Worm (Caenorhabditis elegans) whole organism, L4 larva: ENCODE data around the gene F19F10.1.
A peak's percentile ranks its signal among the peaks of the same experiment; 100 is the strongest.

ENCODE experiments used
- F26F4.8 ChIP-seq: fragments of 200-800 bp; sonication (Bioruptor generic); conservative IDR thresholded peaks from 2 replicates; pipeline ENCODE4 v1.3.6; 2022; ENCODE audit warnings: missing genetic modification characterization, missing compliant biosample characterization
- F37D6.2 ChIP-seq: sonication (generic microtip); optimal IDR thresholded peaks from 2 replicates; lab custom pipeline; 2016; ENCODE audit warnings: mild to moderate bottlenecking, missing genetic modification characterization, missing compliant biosample characterization
- F44E2.7 ChIP-seq: fragments of 200-800 bp; sonication (Bioruptor generic); IDR thresholded peaks from 2 replicates; pipeline ENCODE4 v2.1.2; 2022; ENCODE audit warnings: missing genetic modification characterization, missing compliant biosample characterization
- F49E8.2 ChIP-seq: sonication (generic microtip); optimal IDR thresholded peaks from 2 replicates; lab custom pipeline; 2016; ENCODE audit warnings: missing compliant biosample characterization, mild to moderate bottlenecking, missing genetic modification characterization, borderline replicate concordance
- Y105C5A.15 ChIP-seq: fragments of 200-800 bp; sonication (Bioruptor generic); IDR thresholded peaks from 2 replicates; pipeline ENCODE4 v1.3.6; 2022; ENCODE audit warnings: missing genetic modification characterization, missing compliant biosample characterization
- Y48G9A.11 ChIP-seq: fragments of 200-800 bp; sonication (Bioruptor generic); IDR thresholded peaks from 2 replicates; pipeline ENCODE4 v1.3.6; 2022; ENCODE audit warnings: missing genetic modification reagents, missing genetic modification characterization, missing compliant biosample characterization
- aly-2 ChIP-seq: sonication (generic microtip); optimal IDR thresholded peaks from 2 replicates; lab custom pipeline; 2018; ENCODE audit warnings: missing biosample characterization, missing genetic modification characterization
- ama-1 ChIP-seq: fragments of 150-350 bp; optimal IDR thresholded peaks from 2 replicates; lab custom pipeline; 2014; ENCODE audit warnings: inconsistent platforms, mixed read lengths
- arid-1 ChIP-seq: fragments of 200-800 bp; sonication (Bioruptor generic); conservative IDR thresholded peaks from 2 replicates; pipeline ENCODE4 v1.3.6; 2022; ENCODE audit warnings: missing genetic modification reagents, missing genetic modification characterization, missing compliant biosample characterization
- attf-4 ChIP-seq: sonication (generic microtip); optimal IDR thresholded peaks from 3 replicates; lab custom pipeline; 2017; ENCODE audit warnings: missing biosample characterization, missing genetic modification characterization
- ceh-20 ChIP-seq: fragments of 200-800 bp; sonication (Bioruptor generic); IDR thresholded peaks from 2 replicates; pipeline ENCODE4 v1.3.6; 2022; ENCODE audit warnings: missing genetic modification reagents, missing genetic modification characterization, missing compliant biosample characterization
- cey-2 ChIP-seq: sonication (generic microtip); optimal IDR thresholded peaks from 3 replicates; lab custom pipeline; 2017; ENCODE audit warnings: missing genetic modification characterization, mild to moderate bottlenecking, missing compliant biosample characterization, antibody characterized with exemption, borderline replicate concordance; ENCODE audit not compliant: insufficient read depth
- ctbp-1 ChIP-seq: fragments of 200-800 bp; sonication (Bioruptor generic); IDR thresholded peaks from 2 replicates; pipeline ENCODE4 v1.3.6; 2022; ENCODE audit warnings: missing genetic modification reagents, missing genetic modification characterization, missing compliant biosample characterization
- daf-12 ChIP-seq: fragments of 150-350 bp; optimal IDR thresholded peaks from 2 replicates; lab custom pipeline; 2014; ENCODE audit warnings: missing biosample characterization, missing genetic modification reagents, missing genetic modification characterization
- daf-16 ChIP-seq, 3 experiments: sonication (generic microtip); optimal IDR thresholded peaks; 2 replicates each; lab custom pipeline; 2016 to 2017; ENCODE audit warnings: missing genetic modification characterization in 3 of 3, missing genetic modification reagents in 3 of 3, mild to moderate bottlenecking in 2 of 3, missing compliant biosample characterization in 2 of 3, missing biosample characterization in 1 of 3, moderate library complexity in 1 of 3
- dmd-9 ChIP-seq: fragments of 200-800 bp; sonication (Bioruptor generic); IDR thresholded peaks from 2 replicates; pipeline ENCODE4 v1.3.6; 2022; ENCODE audit warnings: missing genetic modification reagents, missing genetic modification characterization, missing compliant biosample characterization
- fos-1 ChIP-seq: fragments of 150-350 bp; optimal IDR thresholded peaks from 2 replicates; lab custom pipeline; 2014; ENCODE audit warnings: missing biosample characterization, missing genetic modification characterization
- hmg-1.1 ChIP-seq: fragments of 200-800 bp; sonication (Bioruptor generic); IDR thresholded peaks from 2 replicates; pipeline ENCODE4 v1.3.6; 2022; ENCODE audit warnings: missing genetic modification reagents, missing genetic modification characterization, missing compliant biosample characterization
- jun-1 ChIP-seq: fragments of 150-350 bp; optimal IDR thresholded peaks from 2 replicates; lab custom pipeline; 2014; ENCODE audit warnings: missing biosample characterization, missing genetic modification reagents, missing genetic modification characterization
- lin-1 ChIP-seq: fragments of 200-800 bp; sonication (Bioruptor generic); IDR thresholded peaks from 2 replicates; pipeline ENCODE4 v1.3.6; 2022; ENCODE audit warnings: missing genetic modification reagents, missing genetic modification characterization, missing compliant biosample characterization
- lin-13 ChIP-seq: fragments of 150-350 bp; optimal IDR thresholded peaks from 2 replicates; lab custom pipeline; 2014; ENCODE audit warnings: missing biosample characterization, missing genetic modification reagents, missing genetic modification characterization
- lin-15B ChIP-seq: fragments of 150-350 bp; sonication (generic microtip); optimal IDR thresholded peaks from 3 replicates; lab custom pipeline; 2014; ENCODE audit warnings: missing biosample characterization, missing genetic modification characterization
- lin-29 ChIP-seq: fragments of 200-800 bp; sonication (Bioruptor generic); IDR thresholded peaks from 2 replicates; pipeline ENCODE4 v1.3.6; 2022; ENCODE audit warnings: missing genetic modification reagents, missing genetic modification characterization, missing compliant biosample characterization
- lsy-2 ChIP-seq, 2 experiments: fragments of 150-350 bp in 1 of 2; sonication (generic microtip) in 1 of 2; optimal IDR thresholded peaks; 2 replicates each; lab custom pipeline; 2014 to 2017; ENCODE audit warnings: missing biosample characterization in 2 of 2, missing genetic modification characterization in 2 of 2
- madf-5 ChIP-seq, 2 experiments: fragments of 200-800 bp; sonication (Bioruptor generic); IDR thresholded peaks; 2 replicates each; pipeline ENCODE4 v1.3.6; 2022; ENCODE audit warnings: missing compliant biosample characterization in 2 of 2, missing genetic modification characterization in 2 of 2
- mdl-1 ChIP-seq, 2 experiments: fragments of 150-350 bp in 1 of 2; sonication (generic microtip) in 1 of 2; optimal IDR thresholded peaks; 2 replicates each; lab custom pipeline; 2014 to 2017; ENCODE audit warnings: missing biosample characterization in 2 of 2, missing genetic modification characterization in 2 of 2
- nhr-111 ChIP-seq: fragments of 200-800 bp; sonication (Bioruptor generic); optimal IDR thresholded peaks from 2 replicates; lab custom pipeline; 2018; ENCODE audit warnings: mild to moderate bottlenecking, missing genetic modification characterization, missing compliant biosample characterization
- nhr-25 ChIP-seq: sonication (generic microtip); optimal IDR thresholded peaks from 2 replicates; lab custom pipeline; 2017; ENCODE audit warnings: missing genetic modification characterization, mild to moderate bottlenecking, missing compliant biosample characterization, antibody characterized with exemption, moderate library complexity, borderline replicate concordance; ENCODE audit not compliant: insufficient read depth
- nhr-28 ChIP-seq: fragments of 150-350 bp; optimal IDR thresholded peaks from 2 replicates; lab custom pipeline; 2014; ENCODE audit warnings: missing biosample characterization, missing genetic modification characterization
- nhr-48 ChIP-seq: sonication (generic microtip); optimal IDR thresholded peaks from 2 replicates; lab custom pipeline; 2016; ENCODE audit warnings: mild to moderate bottlenecking, missing genetic modification characterization, missing compliant biosample characterization
- nhr-6 ChIP-seq: fragments of 150-350 bp; optimal IDR thresholded peaks from 2 replicates; lab custom pipeline; 2014; ENCODE audit warnings: missing biosample characterization, missing genetic modification characterization
- nhr-76 ChIP-seq: fragments of 150-350 bp; optimal IDR thresholded peaks from 2 replicates; lab custom pipeline; 2014; ENCODE audit warnings: missing biosample characterization, missing genetic modification characterization
- saeg-2 ChIP-seq: fragments of 200-800 bp; sonication (Bioruptor generic); IDR thresholded peaks from 2 replicates; pipeline ENCODE4 v1.3.6; 2022; ENCODE audit warnings: missing genetic modification reagents, missing genetic modification characterization, missing compliant biosample characterization
- sdz-12 ChIP-seq: fragments of 200-800 bp; sonication (Bioruptor generic); optimal IDR thresholded peaks from 2 replicates; lab custom pipeline; 2018; ENCODE audit warnings: mild to moderate bottlenecking, missing genetic modification characterization, missing compliant biosample characterization
- snpc-4 ChIP-seq: fragments of 150-350 bp; optimal IDR thresholded peaks from 2 replicates; lab custom pipeline; 2014; ENCODE audit warnings: missing biosample characterization, missing genetic modification characterization
- spr-3 ChIP-seq: fragments of 200-800 bp; sonication (Bioruptor generic); optimal IDR thresholded peaks from 2 replicates; lab custom pipeline; 2018; ENCODE audit warnings: mild to moderate bottlenecking, missing genetic modification characterization, missing compliant biosample characterization
- tag-97 ChIP-seq: fragments of 200-800 bp; sonication (Bioruptor generic); IDR thresholded peaks from 2 replicates; pipeline ENCODE4 v1.3.6; 2022; ENCODE audit warnings: missing genetic modification characterization, missing compliant biosample characterization
- unc-62 ChIP-seq, 3 experiments: fragments of 150-350 bp in 1 of 3; sonication (generic microtip); optimal IDR thresholded peaks in 2 of 3; peaks in 1 of 3; 1 replicate in 1 of 3; 2 replicates in 2 of 3; lab custom pipeline; 2014 to 2017; ENCODE audit warnings: missing biosample characterization in 3 of 3, missing genetic modification characterization in 3 of 3, missing genetic modification reagents in 3 of 3, missing genotype in 1 of 3
- zag-1 ChIP-seq: fragments of 150-350 bp; optimal IDR thresholded peaks from 2 replicates; lab custom pipeline; 2014; ENCODE audit warnings: missing biosample characterization, missing genetic modification characterization
- zip-2 ChIP-seq: fragments of 150-350 bp; optimal IDR thresholded peaks from 2 replicates; lab custom pipeline; 2014; ENCODE audit warnings: missing biosample characterization, missing genetic modification characterization

The F19F10.1 gene

DNA sequence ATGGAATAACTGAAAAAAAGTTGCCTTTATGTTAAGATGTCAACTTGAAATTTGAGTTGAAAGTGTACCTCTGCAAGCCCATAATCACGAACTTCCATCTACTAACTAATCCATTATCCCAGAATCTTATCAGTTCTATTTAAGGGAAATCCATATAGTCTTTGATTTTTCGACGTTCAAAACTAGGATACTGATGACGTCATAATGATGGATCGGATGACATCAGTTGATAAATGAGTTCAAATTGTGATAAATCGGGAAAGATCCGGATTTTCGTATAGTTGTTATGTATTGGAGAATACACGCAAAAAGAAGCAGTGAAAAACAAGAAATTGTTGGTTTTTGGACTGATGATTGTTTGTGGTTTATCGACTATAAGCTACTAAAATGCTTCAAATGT is 19.3 kb upstream of the F19F10.1 start:
- no peak for TF ChIP-seq fos-1 (tag; lab: Kevin White, UChicago)
- no peak for TF ChIP-seq lin-29 (GFP tag; lab: Robert Waterston, UW)
- TF ChIP-seq F49E8.2 (tag; lab: Kevin White, UChicago), result no peak
- no peak for TF ChIP-seq F44E2.7 (GFP tag; lab: Robert Waterston, UW)
- TF ChIP-seq cey-2 (tag; lab: Kevin White, UChicago), result no peak
- TF ChIP-seq nhr-76, result no peak
- no peak for TF ChIP-seq lsy-2 (tag; optimal IDR thresholded peaks at IDR 0.05; lab: Kevin White, UChicago)
- no peak for TF ChIP-seq lin-15B (tag; lab: Kevin White, UChicago)
- TF ChIP-seq jun-1 (tag; lab: Kevin White, UChicago), result no peak
- TF ChIP-seq mdl-1 (tag; optimal IDR thresholded peaks at IDR 0.05; lab: Kevin White, UChicago), result peak in 1 of 2 experiments; percentile 8
- no peak for TF ChIP-seq nhr-6
- TF ChIP-seq nhr-28 (tag; lab: Kevin White, UChicago), result peak; percentile 10
- no peak for TF ChIP-seq Y105C5A.15 (GFP tag; lab: Robert Waterston, UW)
- no peak for TF ChIP-seq saeg-2 (GFP tag; lab: Robert Waterston, UW)
- no peak for TF ChIP-seq Y48G9A.11 (GFP tag; lab: Robert Waterston, UW)
- no peak for TF ChIP-seq lin-13 (GFP tag; lab: Kevin White, UChicago)
- peak; percentile 79 for TF ChIP-seq nhr-48 (tag; lab: Kevin White, UChicago)
- TF ChIP-seq F37D6.2 (tag; lab: Kevin White, UChicago), result no peak
- TF ChIP-seq nhr-25, result no peak
- TF ChIP-seq zag-1, result no peak
- no peak for TF ChIP-seq madf-5 (GFP tag; IDR thresholded peaks at IDR 0.05; lab: Robert Waterston, UW)
- TF ChIP-seq unc-62 (GFP tag; optimal IDR thresholded peaks at IDR 0.05 in 1 of 2; lab: Kevin White, UChicago), result peak in 1 of 2 experiments; percentile 87
- no peak for TF ChIP-seq unc-62 (tag; optimal IDR thresholded peaks at IDR 0.05; lab: Kevin White, UChicago)
- TF ChIP-seq ctbp-1 (GFP tag; lab: Robert Waterston, UW), result no peak
- TF ChIP-seq ceh-20 (GFP tag; lab: Robert Waterston, UW), result no peak
- TF ChIP-seq, all 104 proteins: peak for 4

DNA sequence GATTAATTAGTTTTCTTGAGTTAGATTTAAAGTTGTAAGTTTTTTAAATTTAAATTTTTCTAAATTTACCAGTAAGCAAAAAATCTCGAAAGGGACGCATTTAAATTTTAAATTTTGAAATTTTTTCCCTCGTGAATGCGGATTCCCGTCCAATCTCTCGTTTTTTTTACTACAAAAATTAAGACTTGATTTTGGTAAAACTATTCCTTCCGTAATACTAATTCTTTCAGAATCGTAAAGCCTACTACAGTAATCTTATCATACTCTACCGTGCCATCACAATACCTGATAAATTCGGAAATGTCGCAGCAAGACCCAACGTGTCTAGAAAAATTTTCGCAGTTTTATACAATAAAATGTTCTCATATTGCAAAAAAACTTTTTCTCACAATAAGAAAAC is 17.9 kb upstream of the F19F10.1 start, which contains the start of the genes C54F6.19 and nhx-3:
C54F6.19 (plus strand) TSS at position 301 of the 400 bp plus-strand sequence.
nhx-3 (minus strand) TSS at position 337 of the 400 bp plus-strand sequence.
- TF ChIP-seq hmg-1.1 (GFP tag; lab: Robert Waterston, UW) (no peak), lin-1 (no peak), spr-3 (GFP tag; lab: Kevin White, UChicago) (no peak), nhr-111 (GFP tag; lab: Kevin White, UChicago) (no peak), dmd-9 (GFP tag; lab: Robert Waterston, UW) (no peak), lin-13 (GFP tag; lab: Kevin White, UChicago) (no peak), F26F4.8 (GFP tag; lab: Robert Waterston, UW) (no peak)

DNA sequence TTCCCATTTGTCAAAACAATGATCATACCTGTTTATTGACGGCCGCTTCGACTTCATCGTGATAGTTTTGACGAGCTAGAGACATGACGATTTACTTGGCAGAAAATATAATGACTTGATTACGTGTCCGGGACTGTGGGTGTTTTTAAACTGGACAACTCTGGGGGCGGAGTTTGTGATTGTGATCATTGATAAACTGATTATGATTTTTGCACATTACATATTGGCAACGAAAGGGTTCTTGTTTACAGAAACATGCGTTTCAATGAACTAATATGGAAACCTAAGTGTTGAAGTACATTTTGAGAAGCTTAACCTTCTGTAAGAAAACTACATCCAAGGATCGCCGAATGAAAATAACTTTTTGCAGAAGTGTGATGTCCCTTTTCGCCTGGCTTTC is 15.6 kb upstream of the F19F10.1 start, which contains the start of gene ftn-1:
ftn-1 (minus strand) TSS at position 101 of the 400 bp plus-strand sequence.
- TF ChIP-seq attf-4 (tag; lab: Kevin White, UChicago) (no peak), zip-2 (no peak), unc-62 (GFP tag; optimal IDR thresholded peaks at IDR 0.05 in 1 of 2; lab: Kevin White, UChicago) (peak in 1 of 2 experiments; percentile 48), unc-62 (tag; optimal IDR thresholded peaks at IDR 0.05; lab: Kevin White, UChicago) (no peak), daf-16 (GFP tag; optimal IDR thresholded peaks at IDR 0.05; lab: Kevin White, UChicago) (no peak), daf-16 (tag; optimal IDR thresholded peaks at IDR 0.05; lab: Kevin White, UChicago) (peak; percentile 74), nhr-76 (no peak), ama-1 (lab: Kevin White, UChicago) (peak; percentile 37), tag-97 (no peak), snpc-4 (tag; lab: Kevin White, UChicago) (no peak), daf-12 (tag; lab: Kevin White, UChicago) (no peak), hmg-1.1 (GFP tag; lab: Robert Waterston, UW) (no peak), sdz-12 (GFP tag; lab: Kevin White, UChicago) (no peak), F49E8.2 (tag; lab: Kevin White, UChicago) (no peak), arid-1 (no peak), aly-2 (tag; lab: Kevin White, UChicago) (no peak), ctbp-1 (GFP tag; lab: Robert Waterston, UW) (no peak), nhr-111 (GFP tag; lab: Kevin White, UChicago) (no peak), Y105C5A.15 (GFP tag; lab: Robert Waterston, UW) (no peak), ceh-20 (GFP tag; lab: Robert Waterston, UW) (no peak)
